Worm (Caenorhabditis elegans): ENCODE data around the gene aipr-1.

aipr-1 gene

ce11 chrII:6609315-6609842, 15.3 kb upstream of the aipr-1 start, which contains the start of gene epg-5 (continued):
- TF ChIP-seq lin-13 (GFP tag; optimal IDR thresholded peaks at IDR 0.05), result no peak
- TF ChIP-seq swsn-7 (tag; optimal IDR thresholded peaks at IDR 0.05), result no peak
- TF ChIP-seq ces-1 (GFP tag; optimal IDR thresholded peaks at IDR 0.05), result no peak
- no peak for TF ChIP-seq hpl-2 (GFP tag; optimal IDR thresholded peaks at IDR 0.05)
- TF ChIP-seq ztf-4 (tag; optimal IDR thresholded peaks at IDR 0.05), result no peak
- peak; percentile 6 for TF ChIP-seq C16A3.4 (tag; optimal IDR thresholded peaks at IDR 0.05)
- no peak for TF ChIP-seq grh-1 (GFP tag; IDR thresholded peaks at IDR 0.05)
- no peak for TF ChIP-seq ets-5 (GFP tag; IDR thresholded peaks at IDR 0.05)
- no peak for TF ChIP-seq zip-4 (GFP tag; optimal IDR thresholded peaks at IDR 0.05)
- TF ChIP-seq tlp-1 (tag; optimal IDR thresholded peaks at IDR 0.05), result no peak
- TF ChIP-seq lsy-2 (tag; optimal IDR thresholded peaks at IDR 0.05), result peak; percentile 41 to 57
- no peak for TF ChIP-seq pax-3 (tag; optimal IDR thresholded peaks at IDR 0.05)
- no peak for TF ChIP-seq ztf-11 (tag; optimal IDR thresholded peaks at IDR 0.05)
- peak in 1 of 3 experiments; percentile 14 for TF ChIP-seq ceh-82 (tag; optimal IDR thresholded peaks at IDR 0.05)
- no peak for TF ChIP-seq Y116A8C.19 (tag; optimal IDR thresholded peaks at IDR 0.05; ENCODE audit: borderline replicate concordance)
- TF ChIP-seq hlh-17 (GFP tag; optimal IDR thresholded peaks at IDR 0.05; ENCODE audit: borderline replicate concordance), result no peak
- TF ChIP-seq egl-13 (tag; optimal IDR thresholded peaks at IDR 0.05), result no peak
- TF ChIP-seq nhr-20 (tag; optimal IDR thresholded peaks at IDR 0.05), result peak; percentile 40
- TF ChIP-seq unc-30 (tag; optimal IDR thresholded peaks at IDR 0.05), result no peak
- TF ChIP-seq mef-2 (tag; optimal IDR thresholded peaks at IDR 0.05), result no peak
- no peak for TF ChIP-seq efl-3 (GFP tag; optimal IDR thresholded peaks at IDR 0.05)
- TF ChIP-seq unc-62 (GFP tag; optimal IDR thresholded peaks at IDR 0.05), result no peak
- no peak for TF ChIP-seq isw-1 (GFP tag; IDR thresholded peaks at IDR 0.05)
- TF ChIP-seq dpl-1 (GFP tag; optimal IDR thresholded peaks at IDR 0.05), result peak in 2 of 3 experiments; percentile 46 to 54
- TF ChIP-seq ceh-90 (tag; optimal IDR thresholded peaks at IDR 0.05), result no peak
- TF ChIP-seq ceh-63 (GFP tag; optimal IDR thresholded peaks at IDR 0.05), result no peak
- TF ChIP-seq lir-3 (tag; optimal IDR thresholded peaks at IDR 0.05; ENCODE audit: poor library complexity), result no peak
- TF ChIP-seq fkh-8 (tag; optimal IDR thresholded peaks at IDR 0.05), result no peak
- TF ChIP-seq nhr-76 (tag; optimal IDR thresholded peaks at IDR 0.05), result no peak
- no peak for TF ChIP-seq nhr-77 (tag; optimal IDR thresholded peaks at IDR 0.05)
- no peak for TF ChIP-seq nhr-12 (tag; optimal IDR thresholded peaks at IDR 0.05)
- TF ChIP-seq unc-130 (tag; optimal IDR thresholded peaks at IDR 0.05), result no peak
- no peak for TF ChIP-seq ceh-8 (GFP tag; optimal IDR thresholded peaks at IDR 0.05)
- TF ChIP-seq zag-1 (tag; optimal IDR thresholded peaks at IDR 0.05), result no peak
- no peak for TF ChIP-seq C34B4.2 (tag; optimal IDR thresholded peaks at IDR 0.05)
- TF ChIP-seq snu-23 (GFP tag; optimal IDR thresholded peaks at IDR 0.05), result peak; percentile 49
- no peak for TF ChIP-seq snpc-4 (tag; optimal IDR thresholded peaks at IDR 0.05)
- TF ChIP-seq nhr-90 (tag; optimal IDR thresholded peaks at IDR 0.05; ENCODE audit: poor library complexity), result no peak
- peak; percentile 8 for TF ChIP-seq tbx-2 (tag; optimal IDR thresholded peaks at IDR 0.05)
- TF ChIP-seq fos-1 (tag; optimal IDR thresholded peaks at IDR 0.05), result no peak

ce11 chrII:6608626-6609025, 14.6 kb upstream of the aipr-1 start:
- TF ChIP-seq unc-62 (GFP tag; optimal IDR thresholded peaks at IDR 0.05) (no peak), C16A3.4 (tag; optimal IDR thresholded peaks at IDR 0.05) (no peak), ztf-4 (tag; optimal IDR thresholded peaks at IDR 0.05) (no peak), lin-13 (GFP tag; optimal IDR thresholded peaks at IDR 0.05) (no peak), egl-27 (tag; optimal IDR thresholded peaks at IDR 0.05) (no peak), pax-3 (tag; optimal IDR thresholded peaks at IDR 0.05) (no peak), alr-1 (tag; optimal IDR thresholded peaks at IDR 0.05; ENCODE audit: borderline replicate concordance) (no peak), unc-30 (tag; optimal IDR thresholded peaks at IDR 0.05) (no peak), fkh-8 (tag; optimal IDR thresholded peaks at IDR 0.05) (no peak), lsy-2 (tag; optimal IDR thresholded peaks at IDR 0.05) (no peak), elt-3 (tag; optimal IDR thresholded peaks at IDR 0.05) (no peak), ets-5 (GFP tag; IDR thresholded peaks at IDR 0.05) (no peak)
